Fruit fly (Drosophila melanogaster): ENCODE results near the gene CG33644.

CG33644 gene

DNA sequence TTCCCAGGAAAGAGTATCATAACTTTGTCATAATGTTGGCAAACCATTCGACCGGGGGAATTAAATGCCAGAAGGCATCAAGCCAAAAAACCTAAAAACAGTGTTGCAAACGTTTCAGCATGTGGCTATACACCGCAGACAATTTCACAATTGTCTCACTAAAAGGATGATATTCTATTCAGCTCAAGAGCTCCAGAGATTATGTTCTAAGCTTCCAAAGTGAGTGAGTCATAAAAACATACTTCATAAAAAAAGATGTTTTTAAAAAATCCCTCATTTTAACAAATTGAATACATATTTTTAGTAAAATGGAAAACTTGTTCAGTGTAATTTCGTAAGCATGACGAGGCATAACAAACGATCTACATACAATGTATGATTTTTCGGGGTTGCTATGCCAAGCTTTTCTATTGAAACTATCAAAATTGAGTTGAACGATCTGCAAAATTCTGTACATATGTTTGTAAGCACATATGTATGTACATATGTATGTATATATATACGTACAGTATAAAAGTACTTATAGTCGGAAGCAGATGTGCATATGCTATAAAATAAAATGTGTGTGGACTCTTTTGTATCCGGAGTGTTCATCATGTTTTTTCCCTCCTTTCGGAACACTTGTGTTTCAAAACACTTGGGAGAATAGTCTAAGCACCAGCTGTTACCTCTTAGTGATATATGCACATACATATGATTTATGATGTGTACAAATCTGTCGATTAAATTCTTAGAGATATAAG is 16.8 kb upstream of the CG33644 start (continued):
- TF ChIP-seq CG7556 (GFP tag; optimal IDR thresholded peaks at IDR 0.05) (peak; percentile 63), CG11723 (GFP tag; optimal IDR thresholded peaks at IDR 0.05) (no peak), CG5245 (GFP tag; optimal IDR thresholded peaks at IDR 0.05) (peak; percentile 61), C15 (GFP tag; IDR thresholded peaks at IDR 0.05) (peak; percentile 62; the same call in 1 of the 3 replicates), pros (GFP tag; optimal IDR thresholded peaks at IDR 0.05) (no peak), amos (GFP tag; IDR thresholded peaks at IDR 0.05; ENCODE audit: partially characterized antibody) (no peak), ato (GFP tag; IDR thresholded peaks at IDR 0.05; ENCODE audit: partially characterized antibody) (no peak), Atf-2 (GFP tag; optimal IDR thresholded peaks at IDR 0.05) (peak; percentile 60), CG6689 (GFP tag; IDR thresholded peaks at IDR 0.05) (peak; percentile 71), CG10959 (GFP tag; IDR thresholded peaks at IDR 0.05) (peak; percentile 62), CG2712 (tag; optimal IDR thresholded peaks at IDR 0.05) (peak; percentile 83), hbn (GFP tag; IDR thresholded peaks at IDR 0.05; ENCODE audit: partially characterized antibody) (no peak), tx (GFP tag; optimal IDR thresholded peaks at IDR 0.05) (peak; percentile 47), ATbp (GFP tag; optimal IDR thresholded peaks at IDR 0.05) (peak; percentile 0), hb (GFP tag; IDR thresholded peaks at IDR 0.05; ENCODE audit: partially characterized antibody) (no peak), bbx (GFP tag; IDR thresholded peaks at IDR 0.05; ENCODE audit: partially characterized antibody) (no peak), bcd (GFP tag; optimal IDR thresholded peaks at IDR 0.05) (peak; percentile 79), CG3407 (GFP tag; optimal IDR thresholded peaks at IDR 0.05) (no peak), Tbp (GFP tag; optimal IDR thresholded peaks at IDR 0.05) (no peak), CG12299 (tag; optimal IDR thresholded peaks at IDR 0.05) (no peak), TFAM (GFP tag; optimal IDR thresholded peaks at IDR 0.05) (no peak), CG2116 (GFP tag; optimal IDR thresholded peaks at IDR 0.05) (peak; percentile 32), Sox100B (GFP tag; optimal IDR thresholded peaks at IDR 0.05) (peak; percentile 47), az2 (GFP tag; optimal IDR thresholded peaks at IDR 0.05) (peak; percentile 78), Sin3A (optimal IDR thresholded peaks at IDR 0.05) (no peak), CG6854 (GFP tag; optimal IDR thresholded peaks at IDR 0.05) (no peak), CG18599 (GFP tag; optimal IDR thresholded peaks at IDR 0.05) (peak; percentile 80), gem (tag; optimal IDR thresholded peaks at IDR 0.05) (peak; percentile 81), CG17612 (GFP tag; IDR thresholded peaks at IDR 0.05) (peak; percentile 71), twi (tag; optimal IDR thresholded peaks at IDR 0.05) (peak; percentile 94), h (optimal IDR thresholded peaks at IDR 0.05) (no peak), mirr (GFP tag; optimal IDR thresholded peaks at IDR 0.05) (peak; percentile 26), ci (GFP tag; IDR thresholded peaks at IDR 0.05) (peak; percentile 66; the same call in 2 of the 3 replicates), CG10462 (GFP tag; optimal IDR thresholded peaks at IDR 0.05) (no peak), CG2678 (tag; optimal IDR thresholded peaks at IDR 0.05) (peak; percentile 82), pzg (GFP tag; optimal IDR thresholded peaks at IDR 0.05) (no peak), phol (tag; optimal IDR thresholded peaks at IDR 0.05) (peak; percentile 85), CG15011 (GFP tag; optimal IDR thresholded peaks at IDR 0.05) (peak; percentile 69), Neu2 (GFP tag; optimal IDR thresholded peaks at IDR 0.05; ENCODE audit: borderline replicate concordance) (no peak), CG16815 (GFP tag; optimal IDR thresholded peaks at IDR 0.05) (no peak), row (GFP tag; IDR thresholded peaks at IDR 0.05) (peak; percentile 74), CG3065 (GFP tag; optimal IDR thresholded peaks at IDR 0.05) (no peak), CG10209 (GFP tag; optimal IDR thresholded peaks at IDR 0.05) (peak; percentile 3), bigmax (GFP tag; optimal IDR thresholded peaks at IDR 0.05) (no peak), Usf (GFP tag; optimal IDR thresholded peaks at IDR 0.05) (no peak), HHEX (GFP tag; optimal IDR thresholded peaks at IDR 0.05) (peak; percentile 84), Trl (optimal IDR thresholded peaks at IDR 0.05) (no peak), Trl (GFP tag; optimal IDR thresholded peaks at IDR 0.05) (peak; percentile 63), Optix (GFP tag; IDR thresholded peaks at IDR 0.05) (peak; percentile 48; the same call in 1 of the 3 replicates), CG9727 (GFP tag; optimal IDR thresholded peaks at IDR 0.05) (peak; percentile 88)

Data from whole organism, embryonic.